Worm (Caenorhabditis elegans) whole organism, dauer: ENCODE data around the gene rbr-2.

Source experiments
- unc-62 ChIP-seq: sonication (generic microtip); optimal IDR thresholded peaks from 2 replicates; lab custom pipeline; 2017; ENCODE audit warnings: missing biosample characterization, missing genetic modification reagents, missing genetic modification characterization

rbr-2 gene

DNA sequence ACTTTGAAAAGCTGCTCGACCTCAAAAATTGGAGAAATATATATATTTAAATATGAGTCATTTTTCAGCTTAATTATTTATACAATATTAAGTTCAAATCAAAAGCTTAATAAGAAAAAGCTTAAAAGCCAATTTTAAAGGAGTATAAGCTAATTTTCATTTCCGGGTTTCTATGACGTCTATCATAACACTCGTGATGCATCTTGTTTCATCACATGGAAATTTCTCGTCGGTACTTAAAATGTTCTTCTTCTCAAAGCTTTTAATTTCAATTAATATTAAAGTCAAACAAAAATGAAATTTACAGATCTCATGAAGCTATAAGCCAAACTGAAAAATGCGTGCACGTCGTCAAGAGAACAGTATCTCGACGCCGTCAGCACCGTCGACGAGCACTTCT, at the start of gene rbr-2:
rbr-2 (plus strand) TSS at position 301 of the 400 bp plus-strand sequence.
- TF ChIP-seq unc-62 (GFP tag; lab: Kevin White, UChicago): no peak

DNA sequence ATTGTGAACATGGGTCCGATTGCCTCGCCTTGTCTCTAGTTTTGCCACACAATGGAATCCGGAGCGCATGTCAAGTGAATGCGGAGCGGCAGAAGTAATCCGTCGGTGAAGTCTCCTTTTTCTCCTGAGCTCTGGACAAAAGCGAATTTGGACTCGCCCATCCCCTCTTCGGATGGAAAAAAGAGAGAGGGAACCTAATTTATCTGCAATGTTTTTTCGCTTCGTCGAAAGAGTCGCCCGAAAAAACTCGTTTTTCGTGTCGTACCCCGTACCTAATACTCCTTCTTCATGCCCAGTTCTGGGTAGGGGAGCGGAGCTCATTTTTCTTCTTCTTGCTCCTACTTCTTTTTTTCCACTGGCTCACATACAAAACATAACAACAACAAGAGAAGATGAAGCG, 49.7 kb upstream of the rbr-2 start:
- no peak for TF ChIP-seq unc-62 (GFP tag; lab: Kevin White, UChicago)

DNA sequence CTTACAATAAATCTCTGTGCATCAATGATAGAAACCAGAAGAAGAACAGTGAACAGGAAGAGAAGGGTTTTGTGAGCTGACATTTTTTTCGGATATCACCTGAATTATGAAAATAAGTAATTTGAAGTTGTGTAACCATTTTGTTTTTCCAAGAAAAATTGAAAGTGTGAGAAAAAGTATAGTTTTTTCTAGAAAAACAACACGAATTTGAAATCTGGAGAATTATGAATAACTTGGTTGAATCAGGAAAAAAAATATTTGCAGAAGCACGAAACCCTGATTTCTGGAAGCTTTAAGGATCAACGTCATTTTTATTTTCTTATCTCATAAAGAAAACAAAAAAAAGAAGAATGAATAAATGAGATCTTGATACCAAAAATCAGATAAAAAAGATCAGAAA, 45.3 kb upstream of the rbr-2 start, which contains the start of gene F13E9.12:
F13E9.12 (minus strand) TSS at position 101 of the 400 bp plus-strand sequence.
- no peak for TF ChIP-seq unc-62 (GFP tag; lab: Kevin White, UChicago)

DNA sequence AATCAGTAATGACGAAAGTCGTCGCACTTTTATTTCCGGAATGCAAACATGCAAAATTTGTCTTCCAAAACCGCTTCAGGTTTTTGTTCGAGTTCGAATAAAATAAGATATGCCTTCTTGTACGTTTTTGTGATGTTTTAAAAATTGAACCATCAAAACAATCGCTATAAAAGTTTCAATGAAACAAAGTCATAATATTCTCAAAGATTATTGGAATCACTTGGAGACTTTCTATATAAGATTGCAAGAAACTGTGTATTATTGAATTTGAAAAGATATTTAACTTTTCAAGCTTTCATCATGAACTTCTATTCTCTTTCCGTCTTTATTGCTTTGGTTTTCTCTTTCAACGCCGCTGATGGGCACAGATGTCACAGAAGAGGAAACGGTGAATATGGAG, 43.0 kb upstream of the rbr-2 start, which contains the start of gene fipr-14:
fipr-14 (plus strand) TSS at position 301 of the 400 bp plus-strand sequence.
- no peak for TF ChIP-seq unc-62 (GFP tag; lab: Kevin White, UChicago)

DNA sequence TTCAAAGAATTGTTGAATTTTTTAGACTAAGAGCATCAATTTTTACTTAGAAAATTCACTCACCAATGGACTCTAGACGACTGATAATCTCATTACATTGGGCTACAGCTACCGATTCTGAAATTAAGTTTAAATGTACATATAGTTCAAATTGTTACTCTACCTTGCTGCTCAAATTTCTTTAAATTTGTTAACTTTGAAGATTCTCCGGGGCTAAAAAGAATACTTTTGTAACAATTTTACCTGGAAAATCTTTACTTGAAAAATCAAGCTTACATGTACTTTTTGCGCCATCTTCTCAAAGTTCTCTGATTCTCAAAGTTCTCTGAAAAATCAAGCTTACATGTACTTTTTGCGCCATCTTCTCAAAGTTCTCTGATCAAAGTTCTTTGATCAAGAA, 40.3 kb upstream of the rbr-2 start, which contains the start of gene sdz-13:
sdz-13 (minus strand) TSS at position 101 of the 400 bp plus-strand sequence.
- TF ChIP-seq unc-62 (GFP tag; lab: Kevin White, UChicago): no peak

DNA sequence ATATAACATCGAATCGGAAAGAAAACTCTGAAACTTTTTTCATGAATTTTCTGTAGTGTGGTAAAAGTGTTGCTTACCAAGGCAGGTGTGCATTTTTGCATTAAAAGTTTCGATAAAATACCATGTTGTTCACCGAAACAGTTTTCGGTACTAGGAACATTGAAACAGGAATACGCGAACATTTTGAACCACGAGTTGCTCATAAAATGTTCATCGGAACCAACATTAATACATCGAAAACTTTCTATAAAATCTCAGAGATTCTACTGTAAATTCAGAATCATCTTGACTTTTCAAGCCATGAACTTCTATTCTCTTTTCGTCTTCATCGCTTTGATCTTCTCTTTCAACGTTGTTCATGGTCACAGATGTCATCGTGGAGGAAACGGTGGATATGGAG, 39.6 kb upstream of the rbr-2 start, which contains the start of gene fipr-15:
fipr-15 (plus strand) TSS at position 301 of the 400 bp plus-strand sequence.
- no peak for TF ChIP-seq unc-62 (GFP tag; lab: Kevin White, UChicago)

DNA sequence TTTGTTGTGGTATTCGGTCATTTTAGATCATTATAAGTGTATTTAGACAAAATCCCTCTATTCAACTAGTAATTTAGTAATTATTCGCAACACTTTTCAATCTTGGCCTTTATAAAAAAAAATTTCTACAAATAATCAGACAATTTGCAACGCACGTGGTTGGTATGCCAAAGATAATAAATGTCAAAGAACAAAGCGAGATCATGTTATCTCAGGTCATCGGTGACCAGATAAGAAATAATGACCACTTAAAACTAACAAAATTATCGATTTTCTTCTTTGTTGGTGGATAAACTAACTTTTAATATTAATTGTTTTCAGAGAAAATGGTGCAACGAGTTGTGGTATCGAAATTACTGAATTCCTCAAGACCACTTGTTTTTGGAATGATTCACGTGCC, 38.6 kb upstream of the rbr-2 start, which contains the start of gene F13E9.13:
F13E9.13 (plus strand) TSS at position 317 of the 400 bp plus-strand sequence.
- no peak for TF ChIP-seq unc-62 (GFP tag; lab: Kevin White, UChicago)

DNA sequence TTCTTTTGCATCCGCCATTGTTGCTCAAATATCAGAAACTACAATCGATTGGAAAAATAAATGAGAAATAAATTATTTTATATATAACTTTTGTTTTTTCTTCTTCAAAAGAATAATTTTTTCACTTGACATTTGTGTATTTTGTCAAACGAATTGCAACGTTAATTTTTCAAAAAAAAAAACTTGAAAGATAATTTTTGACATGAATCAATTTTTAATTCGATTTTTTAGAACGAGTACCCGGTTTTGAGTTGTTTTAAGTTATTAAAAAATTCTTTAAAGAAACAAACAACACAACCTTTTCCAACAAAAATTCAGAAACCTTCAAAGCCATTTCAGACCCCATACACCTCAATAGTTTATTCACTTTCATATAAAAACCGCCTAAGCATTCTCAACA, 35.6 kb upstream of the rbr-2 start, which contains the start of gene F13E9.5:
F13E9.5 (minus strand) TSS at position 101 of the 400 bp plus-strand sequence.
- TF ChIP-seq unc-62 (GFP tag; lab: Kevin White, UChicago): no peak

DNA sequence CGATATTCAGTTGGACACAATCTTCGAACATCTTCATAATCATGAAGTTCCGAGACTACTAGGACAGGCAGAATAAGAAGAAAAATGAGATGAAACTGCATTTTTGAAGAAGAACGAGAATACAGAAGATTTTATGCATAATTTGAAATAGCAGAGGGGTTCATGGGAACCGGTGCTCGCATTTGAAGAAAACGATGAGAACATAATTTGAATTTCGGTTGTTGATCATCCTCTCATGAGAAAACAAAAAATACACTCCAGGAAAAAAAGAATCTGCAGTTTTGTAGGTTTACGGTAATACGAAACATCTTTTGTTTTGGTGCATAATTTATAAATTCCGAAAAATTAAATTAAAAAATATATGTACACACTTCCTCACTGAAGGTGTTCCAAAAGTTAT, 34.0 kb upstream of the rbr-2 start, which contains the start of gene srlf-11:
srlf-11 (minus strand) TSS at position 101 of the 400 bp plus-strand sequence.
- TF ChIP-seq unc-62 (GFP tag; lab: Kevin White, UChicago): no peak

DNA sequence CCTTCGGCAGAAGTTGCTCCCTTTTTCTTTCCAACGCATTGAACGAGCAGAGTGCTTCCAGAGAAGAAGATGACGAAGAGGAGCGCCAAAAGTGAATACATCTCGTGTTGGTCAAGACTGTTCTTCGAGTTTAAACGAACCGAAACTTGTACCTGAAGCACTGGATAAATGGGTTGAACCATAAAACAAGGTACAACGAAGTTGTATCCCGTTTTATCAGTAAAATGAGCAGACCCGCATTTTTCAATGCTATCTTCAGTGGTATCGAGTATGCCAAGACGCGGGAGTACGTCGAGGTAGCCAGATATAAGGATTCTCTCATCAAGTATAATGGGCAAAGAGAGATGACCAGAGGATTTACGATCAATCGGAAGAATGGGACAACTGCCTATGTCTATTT, 32.6 kb upstream of the rbr-2 start, which contains the start of gene F13E9.16:
F13E9.16 (minus strand) TSS at position 101 of the 400 bp plus-strand sequence.
- TF ChIP-seq unc-62 (GFP tag; lab: Kevin White, UChicago): no peak

DNA sequence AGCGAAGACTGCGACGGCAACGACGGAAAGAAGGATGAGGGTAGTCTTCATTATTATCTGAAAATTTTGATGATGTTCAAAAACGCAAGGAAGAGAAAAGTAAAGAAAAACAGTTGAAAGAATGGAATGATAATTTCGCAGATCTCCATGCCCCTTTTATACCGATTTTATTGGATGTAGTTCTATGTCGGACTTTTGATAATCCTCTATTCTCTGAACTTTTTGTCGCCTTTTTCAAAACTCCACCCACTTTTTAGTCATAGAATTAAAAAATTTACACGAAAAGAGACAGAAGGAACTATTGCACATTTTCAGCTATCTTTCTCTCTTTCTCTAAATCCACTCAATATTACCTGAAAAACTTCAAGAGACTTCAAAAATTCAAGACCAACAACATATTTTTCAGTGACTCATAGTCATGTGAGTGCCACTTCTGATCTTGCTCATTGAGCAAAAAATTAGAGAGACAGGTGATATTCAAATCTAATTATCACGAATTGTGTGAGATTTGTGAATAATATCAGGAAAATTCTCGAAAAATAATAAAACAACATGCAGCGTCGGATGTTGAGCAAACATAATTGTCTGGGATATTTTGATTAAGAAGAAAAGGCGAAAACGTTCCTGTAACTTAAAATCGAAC, 29.9 kb upstream of the rbr-2 start, which contains the start of gene F13E9.15:
F13E9.15 (minus strand) TSS at position 51 of the 643 bp plus-strand sequence.
- TF ChIP-seq unc-62 (GFP tag; lab: Kevin White, UChicago): no peak

DNA sequence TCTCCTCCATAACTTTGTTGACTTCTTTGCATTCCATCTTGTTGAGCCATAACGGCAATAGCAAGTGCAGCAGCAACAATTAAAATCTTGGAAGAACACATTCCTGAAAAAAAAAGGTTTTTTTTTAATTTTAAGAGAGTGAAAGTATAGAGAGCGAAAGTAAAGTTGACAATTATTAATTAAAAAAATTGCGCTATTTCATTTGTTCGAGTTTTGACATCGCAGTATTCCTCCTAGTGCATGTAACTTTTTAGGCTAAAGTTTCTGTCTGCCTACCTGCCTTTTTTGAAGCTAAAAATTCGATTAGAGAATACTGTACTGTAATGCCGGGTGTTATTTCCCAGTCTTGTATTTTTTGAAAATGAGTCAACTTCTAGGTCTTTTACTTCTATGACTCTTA, 27.9 kb upstream of the rbr-2 start, which contains the start of gene srlf-12:
srlf-12 (minus strand) TSS at position 101 of the 400 bp plus-strand sequence.
- TF ChIP-seq unc-62 (GFP tag; lab: Kevin White, UChicago): no peak

DNA sequence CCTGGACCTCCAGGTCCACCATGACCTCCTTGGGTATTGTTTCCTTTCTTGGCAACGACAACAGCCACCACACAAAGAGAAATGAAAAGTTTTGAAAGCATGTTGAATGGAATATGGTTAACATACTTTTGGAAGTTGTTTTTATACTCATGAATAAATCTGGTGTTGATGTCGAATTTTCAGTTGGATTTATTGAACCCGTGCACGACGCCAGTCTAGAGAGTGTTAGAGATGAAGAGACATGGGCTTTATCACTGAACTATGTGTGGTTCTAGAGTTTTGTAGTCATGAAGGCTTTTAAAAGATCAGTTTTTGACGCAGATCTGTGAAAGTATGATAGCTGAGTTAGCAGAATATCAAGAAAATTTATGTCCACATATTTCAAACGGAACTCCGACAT, 25.6 kb upstream of the rbr-2 start, which contains the start of gene srlf-14:
srlf-14 (minus strand) TSS at position 101 of the 400 bp plus-strand sequence.
- TF ChIP-seq unc-62 (GFP tag; lab: Kevin White, UChicago): no peak

DNA sequence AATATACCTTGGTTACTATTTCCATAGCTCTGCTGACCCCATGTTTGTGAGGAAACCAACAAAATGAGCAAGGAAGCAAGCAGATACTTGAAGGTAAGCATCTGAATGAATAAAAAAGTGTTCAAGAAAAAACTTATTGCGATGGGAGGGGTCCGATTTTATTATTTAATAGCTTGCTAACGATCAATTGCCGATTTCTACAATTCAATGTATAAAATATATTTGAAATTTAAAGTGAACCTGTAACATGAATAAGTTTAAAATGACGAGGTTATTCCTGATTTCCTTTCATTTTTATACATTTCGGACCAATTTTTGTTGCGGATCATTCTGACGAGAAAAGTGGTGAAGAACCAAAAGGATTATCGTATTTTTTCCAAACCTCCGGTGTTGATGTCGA, 23.4 kb upstream of the rbr-2 start, which contains the start of gene srlf-13:
srlf-13 (minus strand) TSS at position 101 of the 400 bp plus-strand sequence.
- no peak for TF ChIP-seq unc-62 (GFP tag; lab: Kevin White, UChicago)

DNA sequence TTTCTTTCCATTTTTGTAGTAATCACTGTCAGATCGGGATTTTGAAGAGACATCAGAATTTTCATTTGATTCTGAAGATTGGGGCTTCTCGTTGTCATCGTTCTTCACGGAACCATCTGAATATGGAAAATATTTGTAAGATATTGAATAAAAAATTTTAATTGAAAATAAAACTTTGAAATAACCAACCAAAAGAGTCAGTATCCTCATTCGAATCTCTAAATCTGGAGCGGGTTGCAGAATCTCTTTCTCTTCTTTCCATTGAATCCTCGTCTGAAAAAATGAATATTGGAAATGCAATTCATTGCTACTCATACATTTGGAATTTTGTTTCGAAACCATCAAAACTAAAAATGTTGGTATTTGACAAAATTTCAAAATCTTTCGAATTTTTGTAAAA, 21.7 kb upstream of the rbr-2 start:
- TF ChIP-seq unc-62 (GFP tag; lab: Kevin White, UChicago): no peak

DNA sequence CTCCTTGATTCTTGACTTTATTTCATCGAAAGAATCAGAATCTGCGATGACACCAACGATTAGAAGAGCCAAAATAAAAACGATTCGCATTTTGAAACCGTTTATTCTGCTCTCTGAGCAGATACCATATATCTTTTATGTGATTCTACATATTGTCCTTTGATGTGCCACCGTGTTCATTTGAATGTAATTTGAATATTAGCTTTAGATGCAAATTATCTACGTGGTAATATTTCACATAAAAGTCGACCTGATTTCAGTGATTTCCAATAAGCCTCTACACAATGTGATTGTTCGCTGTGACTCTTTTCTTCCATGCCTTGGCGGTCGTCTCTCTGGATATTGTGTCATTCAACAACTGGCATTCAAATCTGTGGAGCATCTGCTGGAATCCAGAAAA, 20.8 kb upstream of the rbr-2 start, which contains the start of the genes F13E9.9 and F13E9.19:
F13E9.9 (minus strand) TSS at position 101 of the 400 bp plus-strand sequence.
F13E9.19 (plus strand) TSS at position 316 of the 400 bp plus-strand sequence.
- TF ChIP-seq unc-62 (GFP tag; lab: Kevin White, UChicago): no peak
